Worm (Caenorhabditis elegans) whole organism, early embryonic: ENCODE results near the gene T07F10.5.

Source experiments
- B0310.2 ChIP-seq: sonication (generic microtip); optimal IDR thresholded peaks from 2 replicates; lab custom pipeline; 2016; ENCODE audit warnings: mild to moderate bottlenecking, missing genetic modification characterization, missing compliant biosample characterization
- F13C5.2 ChIP-seq: sonication (generic microtip); optimal IDR thresholded peaks from 2 replicates; lab custom pipeline; 2017; ENCODE audit warnings: mild to moderate bottlenecking, missing genetic modification characterization, inconsistent platforms, missing compliant biosample characterization
- aly-1 ChIP-seq: sonication (generic microtip); optimal IDR thresholded peaks from 2 replicates; lab custom pipeline; 2016; ENCODE audit warnings: missing genetic modification characterization, missing compliant biosample characterization
- ama-1 ChIP-seq: fragments of 150-350 bp; optimal IDR thresholded peaks from 2 replicates; lab custom pipeline; 2014
- ceh-13 ChIP-seq: fragments of 200-800 bp; sonication (Bioruptor generic); optimal IDR thresholded peaks from 2 replicates; lab custom pipeline; 2018; ENCODE audit warnings: mild to moderate bottlenecking, missing genetic modification characterization, missing compliant biosample characterization
- ceh-36 ChIP-seq: sonication (generic microtip); optimal IDR thresholded peaks from 2 replicates; lab custom pipeline; 2016; ENCODE audit warnings: missing genetic modification characterization, inconsistent platforms, missing compliant biosample characterization
- ets-7 ChIP-seq: sonication (generic microtip); optimal IDR thresholded peaks from 2 replicates; lab custom pipeline; 2016; ENCODE audit warnings: missing genotype, missing genetic modification characterization, missing compliant biosample characterization
- flt-1 ChIP-seq: fragments of 200-800 bp; sonication (Bioruptor generic); IDR thresholded peaks from 2 replicates; pipeline ENCODE4 v1.3.6; 2022; ENCODE audit warnings: missing genetic modification characterization, missing compliant biosample characterization
- hmbx-1 ChIP-seq: sonication (generic microtip); optimal IDR thresholded peaks from 2 replicates; lab custom pipeline; 2016; ENCODE audit warnings: mild to moderate bottlenecking, missing genetic modification characterization, missing compliant biosample characterization
- hmg-4 ChIP-seq: fragments of 200-800 bp; sonication (Bioruptor generic); optimal IDR thresholded peaks from 2 replicates; lab custom pipeline; 2018; ENCODE audit warnings: mild to moderate bottlenecking, missing genetic modification characterization, missing compliant biosample characterization
- hnd-1 ChIP-seq: sonication (generic microtip); optimal IDR thresholded peaks from 2 replicates; lab custom pipeline; 2016; ENCODE audit warnings: missing genetic modification characterization, missing compliant biosample characterization
- pes-1 ChIP-seq: fragments of 200-800 bp; sonication (Bioruptor generic); IDR thresholded peaks from 2 replicates; pipeline ENCODE4 v1.3.6; 2022; ENCODE audit warnings: missing genetic modification reagents, missing genetic modification characterization, missing compliant biosample characterization
- scrt-1 ChIP-seq: fragments of 200-800 bp; sonication (Bioruptor generic); IDR thresholded peaks from 2 replicates; pipeline ENCODE4 v1.3.6; 2022; ENCODE audit warnings: missing genetic modification characterization, missing compliant biosample characterization
- sea-1 ChIP-seq: fragments of 200-800 bp; sonication (Bioruptor generic); conservative IDR thresholded peaks from 2 replicates; pipeline ENCODE4 v1.3.6; 2022; ENCODE audit warnings: missing genetic modification characterization, missing compliant biosample characterization
- tbx-11 ChIP-seq: fragments of 200-800 bp; sonication (Bioruptor generic); IDR thresholded peaks from 2 replicates; pipeline ENCODE4 v1.3.6; 2022; ENCODE audit warnings: missing genetic modification characterization, missing compliant biosample characterization
- tbx-37 ChIP-seq: fragments of 200-800 bp; sonication (Bioruptor generic); conservative IDR thresholded peaks from 2 replicates; pipeline ENCODE4 v1.3.6; 2022; ENCODE audit warnings: missing genetic modification reagents, missing genetic modification characterization, missing compliant biosample characterization
- tra-4 ChIP-seq: sonication (generic microtip); optimal IDR thresholded peaks from 2 replicates; lab custom pipeline; 2017; ENCODE audit warnings: missing genetic modification characterization, missing compliant biosample characterization

Gene T07F10.5

DNA sequence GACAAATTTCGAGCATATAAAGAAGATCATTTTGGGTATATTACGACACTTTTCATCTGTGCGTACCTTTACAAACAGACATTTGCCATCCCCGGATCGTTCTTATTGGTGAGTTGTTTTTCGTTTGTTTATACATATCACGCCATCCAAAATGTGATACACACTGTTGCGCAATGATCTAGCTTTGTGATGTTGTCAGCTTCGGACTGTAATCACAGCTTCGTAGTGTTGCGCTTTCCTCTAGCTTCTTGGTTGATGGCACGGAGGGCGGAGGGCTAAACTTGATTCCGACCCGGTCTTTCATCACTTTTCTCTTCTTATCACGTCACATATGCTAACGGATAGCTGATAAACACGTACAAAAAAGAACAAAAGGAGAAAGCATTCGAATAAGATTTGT, 13.6 kb downstream of the T07F10.5 start:
- no peak for TF ChIP-seq ama-1

DNA sequence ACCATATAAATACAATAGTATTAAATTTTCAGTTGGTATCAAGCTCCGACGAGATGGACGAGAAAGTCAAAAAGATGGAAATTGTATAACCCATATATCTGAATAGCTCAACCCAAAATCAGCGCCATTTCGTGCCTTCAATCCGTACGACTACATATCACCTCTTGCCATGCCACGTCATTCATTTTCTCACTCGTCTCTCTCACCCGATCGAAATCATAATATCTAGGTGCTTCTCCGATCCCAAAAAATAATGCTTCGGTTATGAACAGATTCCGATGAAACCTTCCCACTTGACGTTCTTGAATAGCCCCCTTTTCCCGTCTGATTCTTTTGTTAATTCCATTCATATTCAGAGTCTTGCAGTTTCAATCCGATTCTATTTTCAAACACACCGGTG, 15.7 kb downstream of the T07F10.5 start:
- no peak for TF ChIP-seq flt-1
- TF ChIP-seq ama-1: no peak
- no peak for TF ChIP-seq tra-4 (tag; lab: Kevin White, UChicago)
- TF ChIP-seq aly-1 (tag; lab: Kevin White, UChicago): no peak
- TF ChIP-seq hmbx-1 (tag; lab: Kevin White, UChicago): no peak
- no peak for TF ChIP-seq ceh-13 (GFP tag; lab: Kevin White, UChicago)

DNA sequence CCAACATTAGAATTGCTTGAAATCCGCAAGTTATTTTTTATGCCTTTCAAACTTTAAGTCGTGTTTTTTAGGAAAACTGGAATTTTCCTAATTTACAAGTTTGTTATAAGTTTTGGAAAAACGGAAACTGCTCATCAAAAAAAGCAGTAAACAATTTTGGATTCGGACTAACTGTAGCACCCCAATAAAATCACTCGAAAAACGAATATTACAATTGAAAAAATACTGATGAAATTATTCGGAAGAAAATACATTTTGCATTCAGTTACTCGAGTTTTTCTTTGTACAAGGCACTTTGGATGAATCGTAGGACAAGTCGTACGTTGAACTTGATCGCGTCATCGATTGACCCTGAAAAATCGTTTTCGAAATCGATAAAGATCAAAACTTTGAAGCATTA, 16.7 kb downstream of the T07F10.5 start:
- TF ChIP-seq B0310.2: no peak
- no peak for TF ChIP-seq aly-1 (tag; lab: Kevin White, UChicago)
- TF ChIP-seq F13C5.2: no peak
- no peak for TF ChIP-seq ets-7 (tag; lab: Kevin White, UChicago)
- no peak for TF ChIP-seq hmg-4 (GFP tag; lab: Kevin White, UChicago)
- no peak for TF ChIP-seq hmbx-1 (tag; lab: Kevin White, UChicago)
- no peak for TF ChIP-seq pes-1 (GFP tag; lab: Robert Waterston, UW)
- no peak for TF ChIP-seq ceh-36 (tag; lab: Kevin White, UChicago)
- no peak for TF ChIP-seq sea-1 (GFP tag; lab: Robert Waterston, UW)
- TF ChIP-seq ama-1: no peak
- TF ChIP-seq ceh-13 (GFP tag; lab: Kevin White, UChicago): no peak
- no peak for TF ChIP-seq tbx-11
- TF ChIP-seq tbx-37 (GFP tag; lab: Robert Waterston, UW): no peak
- no peak for TF ChIP-seq tra-4 (tag; lab: Kevin White, UChicago)
- TF ChIP-seq hnd-1 (tag; lab: Kevin White, UChicago): no peak
- no peak for TF ChIP-seq scrt-1 (GFP tag; lab: Robert Waterston, UW)
- TF ChIP-seq flt-1: no peak

DNA sequence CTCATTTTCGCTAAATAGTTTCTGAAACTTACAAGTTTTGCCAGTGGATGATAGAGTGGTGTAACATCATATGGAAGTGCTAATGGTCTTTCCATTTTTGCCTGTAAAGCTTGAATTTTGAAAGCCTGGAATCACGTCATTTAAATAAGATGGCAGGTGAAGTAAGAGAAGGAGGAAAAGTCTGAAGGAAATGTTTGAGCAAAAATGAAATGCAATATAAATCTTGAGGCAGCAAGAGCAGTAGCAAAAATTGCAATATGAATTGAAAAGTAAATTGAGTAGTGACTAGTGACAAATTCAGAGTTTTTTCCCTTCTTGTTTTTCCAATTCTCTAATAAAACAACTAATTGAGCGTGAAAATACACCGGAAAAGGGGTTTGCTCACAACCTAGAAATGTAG, 20.1 kb downstream of the T07F10.5 start, which contains the start of gene glb-24:
Gene glb-24, minus strand, starts transcription at position 101 of the 400 bp plus-strand sequence.
- no peak for TF ChIP-seq tbx-11
- TF ChIP-seq flt-1: no peak
- no peak for TF ChIP-seq sea-1 (GFP tag; lab: Robert Waterston, UW)
- TF ChIP-seq F13C5.2: no peak
- no peak for TF ChIP-seq hmbx-1 (tag; lab: Kevin White, UChicago)
- no peak for TF ChIP-seq ama-1

DNA sequence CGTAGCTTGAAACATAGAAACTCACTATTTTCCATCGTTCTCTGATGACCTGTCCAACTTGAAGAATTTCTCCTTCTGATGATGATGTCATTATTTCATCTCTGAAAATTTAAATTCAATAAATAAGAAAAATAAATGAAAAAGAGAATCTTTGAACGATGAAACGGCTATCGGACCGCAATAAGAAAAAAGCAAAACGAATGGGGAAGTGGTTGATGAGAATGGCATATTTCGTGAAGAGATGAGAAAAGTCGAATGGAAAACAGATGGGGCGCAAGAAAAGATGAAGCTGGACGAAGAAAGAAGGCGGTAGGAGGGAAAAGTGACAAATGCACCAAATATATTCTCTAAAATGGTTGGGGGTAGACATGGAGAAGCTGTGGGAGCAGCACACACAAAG, 30.1 kb downstream of the T07F10.5 start, which contains the start of gene ttbk-7:
Gene ttbk-7, minus strand, starts transcription at position 101 of the 400 bp plus-strand sequence.
- TF ChIP-seq B0310.2 (no peak), tra-4 (tag; lab: Kevin White, UChicago) (no peak), ceh-13 (GFP tag; lab: Kevin White, UChicago) (no peak)

DNA sequence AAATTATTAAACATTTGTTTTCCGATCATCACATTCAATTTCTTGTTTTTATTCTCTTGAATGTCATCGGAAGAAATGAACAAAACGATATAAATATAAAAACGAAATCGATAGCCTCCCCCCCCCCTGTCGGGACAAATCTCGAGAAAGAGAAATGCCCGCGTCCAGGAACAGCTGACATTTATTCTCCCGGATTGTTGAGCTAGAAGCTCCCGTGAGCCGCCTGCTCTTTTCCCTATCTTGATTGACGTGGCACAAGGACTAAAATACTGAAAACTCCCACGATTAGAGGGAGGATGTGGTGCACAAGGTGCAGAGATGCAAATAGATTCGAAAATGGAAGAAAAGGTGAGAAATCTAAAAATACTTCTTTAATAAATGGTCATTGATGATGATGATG, 31.1 kb downstream of the T07F10.5 start:
- TF ChIP-seq hmg-4 (GFP tag; lab: Kevin White, UChicago) (no peak), hmbx-1 (tag; lab: Kevin White, UChicago) (no peak), scrt-1 (GFP tag; lab: Robert Waterston, UW) (no peak)

DNA sequence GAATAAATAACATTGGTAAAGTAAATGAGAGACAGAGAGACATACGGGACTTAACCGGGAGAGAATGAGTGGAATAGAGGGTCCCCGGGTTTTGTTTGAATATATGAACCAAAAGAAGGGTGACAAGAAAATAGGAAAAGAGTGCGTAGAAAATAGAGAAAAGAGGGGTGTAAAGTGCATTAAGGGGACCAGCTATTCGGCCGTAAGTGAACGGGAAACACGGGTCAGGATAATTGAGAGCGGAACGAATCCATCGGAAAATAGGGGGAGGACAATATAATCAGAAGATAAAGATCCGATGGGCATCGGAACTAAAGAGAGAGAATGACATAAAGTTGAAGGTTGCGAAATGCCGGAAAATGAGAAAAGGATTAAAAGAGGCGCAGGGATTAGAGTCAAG, 31.6 kb downstream of the T07F10.5 start:
- no peak for TF ChIP-seq tbx-11
- no peak for TF ChIP-seq ama-1
- no peak for TF ChIP-seq hmg-4 (GFP tag; lab: Kevin White, UChicago)
- no peak for TF ChIP-seq tra-4 (tag; lab: Kevin White, UChicago)
- TF ChIP-seq ceh-36 (tag; lab: Kevin White, UChicago): no peak
- TF ChIP-seq ets-7 (tag; lab: Kevin White, UChicago): no peak
- no peak for TF ChIP-seq aly-1 (tag; lab: Kevin White, UChicago)
- TF ChIP-seq B0310.2: no peak
- no peak for TF ChIP-seq F13C5.2
- TF ChIP-seq sea-1 (GFP tag; lab: Robert Waterston, UW): no peak
- no peak for TF ChIP-seq scrt-1 (GFP tag; lab: Robert Waterston, UW)
- no peak for TF ChIP-seq flt-1

DNA sequence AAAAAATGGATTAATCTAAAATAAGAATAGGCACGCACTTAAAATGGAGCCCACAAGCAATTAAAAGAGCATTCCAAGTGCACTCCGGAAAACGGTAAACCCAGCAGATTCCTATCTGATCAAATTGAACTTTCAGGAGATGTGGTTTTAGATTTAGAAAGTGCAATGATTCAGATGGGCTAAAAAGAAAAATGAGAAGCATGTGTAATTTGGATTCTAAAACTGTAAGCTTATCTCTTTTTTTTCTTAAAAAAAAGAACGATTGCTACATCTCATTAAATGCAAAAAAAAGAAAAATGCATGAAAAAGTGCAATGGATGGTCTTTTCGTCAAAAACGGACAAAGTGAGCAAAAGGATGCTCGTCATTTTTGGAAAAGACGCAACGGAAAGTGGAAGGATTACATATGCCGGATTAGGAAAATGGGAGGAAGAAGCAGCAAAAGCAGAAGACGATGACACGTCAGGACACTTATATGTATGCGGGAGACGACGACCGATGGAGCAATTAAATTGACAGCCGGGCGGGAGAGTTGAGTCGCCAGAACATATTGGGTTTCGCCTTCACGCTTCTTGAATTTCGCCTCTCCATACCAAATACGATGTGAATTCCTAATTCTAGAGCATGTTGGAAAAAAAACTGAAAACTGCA, 33.0 kb downstream of the T07F10.5 start:
- TF ChIP-seq sea-1 (GFP tag; lab: Robert Waterston, UW) (no peak), B0310.2 (no peak), F13C5.2 (no peak), tbx-37 (GFP tag; lab: Robert Waterston, UW) (no peak), ceh-36 (tag; lab: Kevin White, UChicago) (no peak), ets-7 (tag; lab: Kevin White, UChicago) (no peak), ama-1 (no peak), scrt-1 (GFP tag; lab: Robert Waterston, UW) (no peak), pes-1 (GFP tag; lab: Robert Waterston, UW) (no peak), ceh-13 (GFP tag; lab: Kevin White, UChicago) (no peak), aly-1 (tag; lab: Kevin White, UChicago) (no peak), hmbx-1 (tag; lab: Kevin White, UChicago) (no peak), hmg-4 (GFP tag; lab: Kevin White, UChicago) (no peak), tbx-11 (no peak), flt-1 (no peak), hnd-1 (tag; lab: Kevin White, UChicago) (no peak)

DNA sequence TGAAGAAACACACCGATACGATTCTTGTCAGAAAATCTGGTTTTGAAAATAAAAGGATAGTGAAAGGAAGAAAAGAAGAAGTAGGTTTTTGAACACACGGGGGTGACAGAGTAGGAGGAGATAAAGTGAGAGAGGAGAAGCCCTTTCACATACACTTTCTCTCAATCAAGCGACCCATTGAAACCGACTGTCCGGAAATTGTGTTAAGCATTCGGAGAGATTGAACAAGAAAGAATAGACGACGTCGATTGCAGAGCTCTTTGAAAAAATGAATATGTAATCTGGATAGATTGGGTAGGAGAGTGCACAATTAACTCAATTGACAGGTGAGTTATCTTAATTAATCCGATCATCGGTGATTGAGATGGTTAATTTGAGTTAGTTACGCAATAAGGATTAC, 35.6 kb downstream of the T07F10.5 start:
- TF ChIP-seq sea-1 (GFP tag; lab: Robert Waterston, UW) (no peak), F13C5.2 (no peak), hnd-1 (tag; lab: Kevin White, UChicago) (no peak), ets-7 (tag; lab: Kevin White, UChicago) (no peak), hmg-4 (GFP tag; lab: Kevin White, UChicago) (no peak), ceh-13 (GFP tag; lab: Kevin White, UChicago) (no peak)
